Fruit fly (Drosophila melanogaster) whole organism, wandering third instar larva: ENCODE results near the gene CG7255.

Experiments used
- Abd-B ChIP-seq: fragments of >200 bp; optimal IDR thresholded peaks from 2 replicates; lab custom pipeline; 2017; ENCODE audit warnings: missing biosample characterization, missing genetic modification characterization
- HLH106 ChIP-seq: fragments of 200-800 bp; optimal IDR thresholded peaks from 3 replicates; lab custom pipeline; 2019; ENCODE audit warnings: missing biosample characterization, mild to moderate bottlenecking, missing genetic modification characterization, moderate library complexity
- Hnf4 ChIP-seq: fragments of 200-800 bp; sonication (Bioruptor generic); optimal IDR thresholded peaks from 2 replicates; lab custom pipeline; 2016; ENCODE audit warnings: missing biosample characterization, mild to moderate bottlenecking, missing genetic modification characterization
- Hr78 ChIP-seq: fragments of >200 bp; optimal IDR thresholded peaks from 2 replicates; lab custom pipeline; 2017; ENCODE audit warnings: missing biosample characterization, missing genetic modification characterization
- OdsH ChIP-seq: fragments of 200-800 bp; sonication (Bioruptor generic); optimal IDR thresholded peaks from 2 replicates; lab custom pipeline; 2016; ENCODE audit warnings: missing biosample characterization, mild to moderate bottlenecking, missing genetic modification characterization
- Rel ChIP-seq, 2 experiments: fragments of 200-800 bp; sonication (Bioruptor generic) in 1 of 2; optimal IDR thresholded peaks; 2 replicates in 1 of 2; 3 replicates in 1 of 2; lab custom pipeline; 2016 to 2019; ENCODE audit warnings: mild to moderate bottlenecking in 2 of 2, missing biosample characterization in 2 of 2, missing genetic modification characterization in 2 of 2, moderate library complexity in 1 of 2
- dl ChIP-seq, 2 experiments: fragments of 175-275, 200-275 bp in 1 of 2; fragments of 200-275 bp in 1 of 2; sonication (Bioruptor generic); optimal IDR thresholded peaks; lab custom pipeline; 2018; ENCODE audit warnings: mild to moderate bottlenecking in 2 of 2, missing biosample characterization in 2 of 2, missing genetic modification characterization in 2 of 2, moderate library complexity in 2 of 2; ENCODE audit not compliant: partially characterized antibody in 2 of 2, insufficient read depth in 1 of 2
- fru ChIP-seq: fragments of 200-800 bp; sonication (Bioruptor generic); optimal IDR thresholded peaks from 3 replicates; lab custom pipeline; 2016; ENCODE audit warnings: missing biosample characterization, mild to moderate bottlenecking, missing genetic modification characterization
- h ChIP-seq: fragments of 200-800 bp; sonication (Bioruptor generic); optimal IDR thresholded peaks from 3 replicates; lab custom pipeline; 2016; ENCODE audit warnings: missing biosample characterization, mild to moderate bottlenecking, missing genetic modification characterization
- lola ChIP-seq: fragments of >200 bp; optimal IDR thresholded peaks from 2 replicates; lab custom pipeline; 2017; ENCODE audit warnings: missing biosample characterization, missing genetic modification characterization
- psq ChIP-seq: fragments of 200-800 bp; sonication (Bioruptor generic); optimal IDR thresholded peaks from 3 replicates; lab custom pipeline; 2017; ENCODE audit warnings: missing biosample characterization, mild to moderate bottlenecking, missing genetic modification characterization, moderate library complexity
- rgr ChIP-seq: fragments of 200-800 bp; sonication (Bioruptor generic); optimal IDR thresholded peaks from 3 replicates; lab custom pipeline; 2016; ENCODE audit warnings: missing biosample characterization, mild to moderate bottlenecking, missing genetic modification characterization
- tai ChIP-seq: sonication (Bioruptor generic); optimal IDR thresholded peaks from 2 replicates; lab custom pipeline; 2016; ENCODE audit warnings: missing biosample characterization, missing genetic modification characterization
- usp ChIP-seq: fragments of >200 bp; optimal IDR thresholded peaks from 2 replicates; lab custom pipeline; 2017; ENCODE audit warnings: missing biosample characterization, missing genetic modification characterization

- TF ChIP-seq Hr78 (GFP tag; lab: Kevin White, UChicago) (no peak), fru (GFP tag; lab: Kevin White, UChicago) (no peak), h (GFP tag; lab: Kevin White, UChicago) (no peak), OdsH (no peak), dl (GFP tag; optimal IDR thresholded peaks at IDR 0.05; lab: Kevin White, UChicago; ENCODE audit: insufficient read depth in 1 of 2, partially characterized antibody in 2 of 2) (no peak), lola (GFP tag; lab: Kevin White, UChicago) (no peak), Rel (GFP tag; optimal IDR thresholded peaks at IDR 0.05; lab: Kevin White, UChicago) (no peak), Rel (tag; optimal IDR thresholded peaks at IDR 0.05; lab: Kevin White, UChicago) (no peak), Hnf4 (GFP tag; lab: Kevin White, UChicago) (no peak), HLH106 (tag; lab: Kevin White, UChicago) (no peak), usp (GFP tag; lab: Kevin White, UChicago) (no peak), psq (GFP tag; lab: Kevin White, UChicago) (no peak), Abd-B (GFP tag; lab: Kevin White, UChicago) (no peak), tai (GFP tag; lab: Kevin White, UChicago) (no peak), rgr (GFP tag; lab: Kevin White, UChicago) (no peak)
Measured at dm6 chr3L:15267710-15268609, 36.1 kb upstream of the CG7255 start.
